Fruit fly (Drosophila melanogaster): ENCODE data around the gene Prp16.

dm6 chrX:14189216-14189615 is 11.9 kb upstream of the Prp16 start, which contains the start of gene CG11585:
- no peak for TF ChIP-seq psq (GFP tag; optimal IDR thresholded peaks at IDR 0.05)
- TF ChIP-seq dl (GFP tag; optimal IDR thresholded peaks at IDR 0.05; ENCODE audit: insufficient read depth in 1 of 2, partially characterized antibody in 2 of 2), result no peak
- no peak for TF ChIP-seq Abd-B (GFP tag; optimal IDR thresholded peaks at IDR 0.05)
- no peak for TF ChIP-seq Sp1 (GFP tag; optimal IDR thresholded peaks at IDR 0.05)
- TF ChIP-seq brk (GFP tag; optimal IDR thresholded peaks at IDR 0.05), result no peak
- no peak for TF ChIP-seq HLH106 (tag; optimal IDR thresholded peaks at IDR 0.05)
- TF ChIP-seq Dif (GFP tag; optimal IDR thresholded peaks at IDR 0.05; ENCODE audit: partially characterized antibody), result no peak
- no peak for TF ChIP-seq Hnf4 (GFP tag; optimal IDR thresholded peaks at IDR 0.05)
- no peak for TF ChIP-seq CG9705 (GFP tag; optimal IDR thresholded peaks at IDR 0.05)
- no peak for TF ChIP-seq h (GFP tag; optimal IDR thresholded peaks at IDR 0.05)
- no peak for TF ChIP-seq dsf (GFP tag; optimal IDR thresholded peaks at IDR 0.05; ENCODE audit: borderline replicate concordance)
- no peak for TF ChIP-seq Hr78 (GFP tag; optimal IDR thresholded peaks at IDR 0.05)
- no peak for TF ChIP-seq OdsH (GFP tag; optimal IDR thresholded peaks at IDR 0.05)
